Worm (Caenorhabditis elegans) whole organism, L4/young adult: Measurements from ENCODE around the gene F43E12.1.

ENCODE experiments used
- W03F9.2 ChIP-seq: fragments of 150-350 bp; optimal IDR thresholded peaks from 2 replicates; lab custom pipeline; 2014; ENCODE audit warnings: missing biosample characterization, missing genetic modification characterization
- dao-5 ChIP-seq: sonication (generic microtip); optimal IDR thresholded peaks from 2 replicates; lab custom pipeline; 2016; ENCODE audit warnings: missing genotype, missing genetic modification characterization, moderate library complexity, missing compliant biosample characterization
- him-1 ChIP-seq: sonication (generic microtip); optimal IDR thresholded peaks from 2 replicates; lab custom pipeline; 2016; ENCODE audit warnings: missing genotype, missing genetic modification reagents, missing genetic modification characterization, missing compliant biosample characterization

ce11 chrX:7151189-7151857, 26.1 kb upstream of the F43E12.1 start, which contains the start of gene lam-2:
- no peak for TF ChIP-seq dao-5 (tag; lab: Kevin White, UChicago)
- TF ChIP-seq him-1 (tag; lab: Kevin White, UChicago), result no peak
- TF ChIP-seq W03F9.2, result no peak
